Worm (Caenorhabditis elegans): ENCODE data around the gene srlf-34.

- no peak for TF ChIP-seq unc-55 (GFP tag; optimal IDR thresholded peaks at IDR 0.05)
- TF ChIP-seq ceh-9 (tag; optimal IDR thresholded peaks at IDR 0.05): no peak
- no peak for TF ChIP-seq ceh-48 (tag; optimal IDR thresholded peaks at IDR 0.05)
- no peak for TF ChIP-seq ceh-19 (GFP tag; optimal IDR thresholded peaks at IDR 0.05)
These were observed at the start of gene srlf-34 for ce11 chrII:10311973-10312372.

Measured in whole organism, late embryonic.